Worm (Caenorhabditis elegans): ENCODE data around the gene irg-8.

The irg-8 gene

DNA sequence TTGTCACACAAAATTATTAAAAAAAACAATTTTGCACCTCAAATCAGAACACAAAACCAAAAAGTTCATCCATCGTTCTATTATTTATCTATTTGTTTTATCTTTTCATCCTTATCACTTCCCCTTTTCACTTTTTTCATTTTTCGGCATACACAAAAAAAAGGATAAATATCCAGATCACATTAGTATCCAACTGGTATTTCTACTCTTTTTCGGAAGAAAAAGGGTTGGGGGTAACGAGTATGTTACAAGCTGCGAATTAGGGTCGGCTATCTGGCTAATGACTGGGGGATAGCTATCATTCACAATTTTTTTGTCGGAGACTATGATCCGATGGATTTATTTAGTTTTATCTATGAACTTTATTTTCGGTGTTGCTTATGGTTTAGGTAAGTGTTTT is 47.5 kb downstream of the irg-8 start, which contains the start of gene mltn-7:
mltn-7 (plus strand) TSS at position 301 of the 400 bp plus-strand sequence.
- TF ChIP-seq blmp-1 (tag; optimal IDR thresholded peaks at IDR 0.05), result peak; percentile 15
- TF ChIP-seq sup-37 (GFP tag; optimal IDR thresholded peaks at IDR 0.05), result no peak

All from whole organism, L1 larva.